Worm (Caenorhabditis elegans): ENCODE results near the gene gadr-4.

- TF ChIP-seq ama-1 (optimal IDR thresholded peaks at IDR 0.05) = no peak
- no peak for TF ChIP-seq aly-1 (tag; optimal IDR thresholded peaks at IDR 0.05)
- TF ChIP-seq tbx-37 (GFP tag; conservative IDR thresholded peaks at IDR 0.05) = no peak
- TF ChIP-seq flt-1 (GFP tag; IDR thresholded peaks at IDR 0.05) = no peak
- no peak for TF ChIP-seq B0310.2 (tag; optimal IDR thresholded peaks at IDR 0.05)
- TF ChIP-seq pes-1 (GFP tag; IDR thresholded peaks at IDR 0.05) = no peak
- TF ChIP-seq ets-7 (tag; optimal IDR thresholded peaks at IDR 0.05) = no peak
- no peak for TF ChIP-seq tbx-11 (GFP tag; IDR thresholded peaks at IDR 0.05)
- no peak for TF ChIP-seq scrt-1 (GFP tag; IDR thresholded peaks at IDR 0.05)
- no peak for TF ChIP-seq ceh-13 (GFP tag; optimal IDR thresholded peaks at IDR 0.05)
- no peak for TF ChIP-seq sea-1 (GFP tag; conservative IDR thresholded peaks at IDR 0.05)
- no peak for TF ChIP-seq ceh-36 (tag; optimal IDR thresholded peaks at IDR 0.05)
Observed at ce11 chrII:4068141-4068540, 5.8 kb upstream of the gadr-4 start.
